Worm (Caenorhabditis elegans) whole organism, L2 larva: Measurements from ENCODE around the gene tps-1.

Experiments used
- ceh-16 ChIP-seq: fragments of 150-350 bp; optimal IDR thresholded peaks from 2 replicates; lab custom pipeline; 2014; ENCODE audit warnings: missing biosample characterization, missing genetic modification characterization
- sma-9 ChIP-seq, 2 experiments: fragments of 150-350 bp in 1 of 2; sonication (generic microtip) in 1 of 2; optimal IDR thresholded peaks; 2 replicates each; lab custom pipeline; 2014 to 2016; ENCODE audit warnings: missing genetic modification characterization in 2 of 2, mild to moderate bottlenecking in 1 of 2, missing biosample characterization in 1 of 2, missing compliant biosample characterization in 1 of 2, missing genetic modification reagents in 1 of 2, moderate library complexity in 1 of 2

DNA sequence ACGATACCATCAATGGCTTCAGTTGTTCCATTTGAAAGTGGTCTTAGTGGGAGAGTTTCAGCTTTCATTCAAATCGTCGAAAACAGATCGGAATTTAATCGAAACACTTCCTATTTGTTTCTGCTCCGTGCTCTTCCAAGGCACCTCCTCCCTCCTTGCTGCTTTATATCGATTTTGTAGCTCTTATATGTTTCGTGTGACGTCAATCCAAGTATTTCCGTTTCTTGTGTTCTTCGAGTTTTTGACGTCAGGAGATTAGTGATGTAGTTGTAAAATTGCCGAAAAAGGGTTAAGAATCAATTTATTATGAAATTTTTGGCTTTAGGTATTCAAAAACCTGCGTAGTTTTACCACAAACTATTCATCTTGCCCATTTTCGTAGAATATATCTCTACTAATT lies 7.7 kb downstream of the tps-1 start, which contains the start of gene ZK54.3:
- TF ChIP-seq ceh-16 (tag; lab: Kevin White, UChicago): no peak
- TF ChIP-seq sma-9 (GFP tag; optimal IDR thresholded peaks at IDR 0.05; lab: Kevin White, UChicago): peak; percentile 63
- no peak for TF ChIP-seq sma-9 (tag; optimal IDR thresholded peaks at IDR 0.05; lab: Kevin White, UChicago)
